Worm (Caenorhabditis elegans) whole organism, L1 larva: Measurements from ENCODE around the gene F59F5.7.

ENCODE experiments used
- alr-1 ChIP-seq: fragments of 200-800 bp; sonication (Bioruptor generic); optimal IDR thresholded peaks from 2 replicates; lab custom pipeline; 2018; ENCODE audit warnings: borderline replicate concordance, mild to moderate bottlenecking, missing genetic modification characterization, missing compliant biosample characterization
- fkh-10 ChIP-seq: sonication (generic microtip); optimal IDR thresholded peaks from 2 replicates; lab custom pipeline; 2017; ENCODE audit warnings: missing biosample characterization, missing genetic modification reagents, missing genetic modification characterization
- fos-1 ChIP-seq: fragments of 150-350 bp; optimal IDR thresholded peaks from 2 replicates; lab custom pipeline; 2014; ENCODE audit warnings: missing biosample characterization, missing genetic modification characterization
- hpl-2 ChIP-seq: fragments of 150-350 bp; optimal IDR thresholded peaks from 2 replicates; lab custom pipeline; 2014; ENCODE audit warnings: missing biosample characterization, missing genetic modification reagents, missing genetic modification characterization
- lin-15B ChIP-seq: fragments of 150-350 bp; sonication (generic microtip); optimal IDR thresholded peaks from 3 replicates; lab custom pipeline; 2014; ENCODE audit warnings: missing biosample characterization, missing genetic modification characterization
- nhr-84 ChIP-seq: sonication (generic microtip); optimal IDR thresholded peaks from 2 replicates; lab custom pipeline; 2017; ENCODE audit warnings: missing biosample characterization, missing genetic modification characterization
- pag-3 ChIP-seq: sonication (generic microtip); optimal IDR thresholded peaks from 2 replicates; lab custom pipeline; 2017; ENCODE audit warnings: missing genetic modification characterization, mild to moderate bottlenecking, missing compliant biosample characterization, antibody characterized with exemption, borderline replicate concordance; ENCODE audit not compliant: insufficient read depth
- sox-4 ChIP-seq: sonication (generic microtip); optimal IDR thresholded peaks from 2 replicates; lab custom pipeline; 2016; ENCODE audit warnings: missing genetic modification characterization, missing compliant biosample characterization

ce11 chrX:10612355-10612754, 53.1 kb downstream of the F59F5.7 start:
- TF ChIP-seq fos-1 (tag; lab: Kevin White, UChicago) (no peak), pag-3 (no peak), nhr-84 (tag; lab: Kevin White, UChicago) (no peak), alr-1 (tag; lab: Kevin White, UChicago) (no peak), sox-4 (tag; lab: Kevin White, UChicago) (no peak), hpl-2 (GFP tag; lab: Kevin White, UChicago) (no peak), fkh-10 (no peak), lin-15B (tag; lab: Kevin White, UChicago) (no peak)
